Fruit fly (Drosophila melanogaster): Measurements from ENCODE around the gene rho.
A peak's percentile ranks its signal among the peaks of the same experiment; 100 is the strongest.

Gene rho

dm6 chr3L:1517274-1518047 lies 53.9 kb downstream of the rho start (continued):
- peak; percentile 85 for TF ChIP-seq bbx (GFP tag; IDR thresholded peaks at IDR 0.05; ENCODE audit: partially characterized antibody)
- TF ChIP-seq repo (GFP tag; optimal IDR thresholded peaks at IDR 0.05) = peak; percentile 37
- peak; percentile 70 for TF ChIP-seq hb (GFP tag; IDR thresholded peaks at IDR 0.05; ENCODE audit: partially characterized antibody)
- no peak for TF ChIP-seq D (optimal IDR thresholded peaks at IDR 0.05)
- TF ChIP-seq D (GFP tag; optimal IDR thresholded peaks at IDR 0.05) = no peak
- TF ChIP-seq CG12391 (tag; optimal IDR thresholded peaks at IDR 0.05) = peak; percentile 35
- no peak for TF ChIP-seq CG1529 (GFP tag; optimal IDR thresholded peaks at IDR 0.05)
- no peak for TF ChIP-seq bigmax (GFP tag; optimal IDR thresholded peaks at IDR 0.05)
- no peak for TF ChIP-seq oc (tag; optimal IDR thresholded peaks at IDR 0.05)
- peak; percentile 58 for TF ChIP-seq esg (GFP tag; conservative IDR thresholded peaks at IDR 0.05)
- TF ChIP-seq inv (GFP tag; IDR thresholded peaks at IDR 0.05; ENCODE audit: partially characterized antibody) = peak; percentile 69
- TF ChIP-seq kah (GFP tag; optimal IDR thresholded peaks at IDR 0.05) = no peak
- TF ChIP-seq Dip3 (GFP tag; optimal IDR thresholded peaks at IDR 0.05) = peak; percentile 75
- TF ChIP-seq unc-4 (GFP tag; IDR thresholded peaks at IDR 0.05; ENCODE audit: partially characterized antibody) = peak; percentile 77
- peak; percentile 84 for TF ChIP-seq Bgb (GFP tag; IDR thresholded peaks at IDR 0.05; ENCODE audit: partially characterized antibody)
- TF ChIP-seq yki (optimal IDR thresholded peaks at IDR 0.05) = no peak
- peak; percentile 6 for TF ChIP-seq cwo (GFP tag; optimal IDR thresholded peaks at IDR 0.05)
- no peak for TF ChIP-seq CG4328 (GFP tag; optimal IDR thresholded peaks at IDR 0.05)
- no peak for TF ChIP-seq CG17612 (GFP tag; IDR thresholded peaks at IDR 0.05)
- no peak for TF ChIP-seq Fer1 (GFP tag; optimal IDR thresholded peaks at IDR 0.05)
- TF ChIP-seq Dek (tag; optimal IDR thresholded peaks at IDR 0.05) = no peak
- TF ChIP-seq ci (GFP tag; IDR thresholded peaks at IDR 0.05) = peak; percentile 62; the same call in 2 of the 3 replicates
- peak; percentile 38 for TF ChIP-seq CG17829 (tag; optimal IDR thresholded peaks at IDR 0.05)
- TF ChIP-seq CG4282 (GFP tag; optimal IDR thresholded peaks at IDR 0.05) = peak; percentile 42
- TF ChIP-seq CG2120 (GFP tag; optimal IDR thresholded peaks at IDR 0.05) = peak; percentile 77
- TF ChIP-seq CG17328 (GFP tag; IDR thresholded peaks at IDR 0.05) = peak; percentile 53
- 0 out of 2 replicates have a peak, but pooled peaks have one; percentile 43 for TF ChIP-seq CG32772 (GFP tag; IDR thresholded peaks at IDR 0.05)
- peak; percentile 11 for TF ChIP-seq salm (tag; optimal IDR thresholded peaks at IDR 0.05)
- TF ChIP-seq CG17385 (GFP tag; optimal IDR thresholded peaks at IDR 0.05) = peak; percentile 48
- peak; percentile 63; the same call in 2 of the 3 replicates for TF ChIP-seq ken (GFP tag; IDR thresholded peaks at IDR 0.05)
- no peak for TF ChIP-seq BtbVII (GFP tag; optimal IDR thresholded peaks at IDR 0.05)
- no peak for TF ChIP-seq Sry-β (GFP tag; optimal IDR thresholded peaks at IDR 0.05)
- peak; percentile 73 to 95 for TF ChIP-seq crp (GFP tag; optimal IDR thresholded peaks at IDR 0.05)
- TF ChIP-seq CG1832 (GFP tag; optimal IDR thresholded peaks at IDR 0.05) = no peak
- no peak for TF ChIP-seq Lpt (GFP tag; optimal IDR thresholded peaks at IDR 0.05)
- peak; percentile 55; the same call in 1 of the 3 replicates for TF ChIP-seq dysf (GFP tag; IDR thresholded peaks at IDR 0.05)
- peak; percentile 64 for TF ChIP-seq H2.0 (GFP tag; IDR thresholded peaks at IDR 0.05)
- peak; percentile 100 for TF ChIP-seq Myb (GFP tag; optimal IDR thresholded peaks at IDR 0.05)
- peak; percentile 69 to 88 for TF ChIP-seq Pdp1 (GFP tag; optimal IDR thresholded peaks at IDR 0.05)
- TF ChIP-seq Camta (GFP tag; optimal IDR thresholded peaks at IDR 0.05) = peak; percentile 61
- TF ChIP-seq CG17186 (GFP tag; optimal IDR thresholded peaks at IDR 0.05) = peak; percentile 93
- peak; percentile 62 for TF ChIP-seq NC2β (GFP tag; optimal IDR thresholded peaks at IDR 0.05)
- peak; percentile 8 for TF ChIP-seq CG16815 (GFP tag; optimal IDR thresholded peaks at IDR 0.05)
- peak; percentile 51; the same call in 2 of the 3 replicates for TF ChIP-seq vnd (GFP tag; IDR thresholded peaks at IDR 0.05; ENCODE audit: partially characterized antibody)
- TF ChIP-seq CG7271 (tag; optimal IDR thresholded peaks at IDR 0.05) = peak; percentile 16
- peak; percentile 36 for TF ChIP-seq HmgZ (tag; optimal IDR thresholded peaks at IDR 0.05)
- peak; percentile 58 for TF ChIP-seq Mes4 (GFP tag; optimal IDR thresholded peaks at IDR 0.05)
- TF ChIP-seq trh (GFP tag; optimal IDR thresholded peaks at IDR 0.05) = no peak
- no peak for TF ChIP-seq fd102C (GFP tag; optimal IDR thresholded peaks at IDR 0.05)
